Worm (Caenorhabditis elegans): ENCODE data around the gene flp-8.

- no peak for TF ChIP-seq cog-1 (tag; optimal IDR thresholded peaks at IDR 0.05)
- no peak for TF ChIP-seq T22C8.4 (GFP tag; IDR thresholded peaks at IDR 0.05)
Measured at ce11 chrX:14871780-14872179, 9.4 kb upstream of the flp-8 start, which contains the start of gene F31F6.2.

Data from whole organism, midembryonic.